Worm (Caenorhabditis elegans) whole organism, mixed stage, embryonic: ENCODE data around the gene vrk-1.

ENCODE experiments used
- elt-1 ChIP-seq: sonication (generic microtip); optimal IDR thresholded peaks from 2 replicates; lab custom pipeline; 2017; ENCODE audit warnings: missing genetic modification characterization, mild to moderate bottlenecking, missing compliant biosample characterization, antibody characterized with exemption, moderate library complexity, borderline replicate concordance; ENCODE audit not compliant: insufficient read depth
- elt-3 ChIP-seq: fragments of 150-350 bp; optimal IDR thresholded peaks from 2 replicates; lab custom pipeline; 2014; ENCODE audit warnings: missing biosample characterization, missing genetic modification characterization
- nhr-76 ChIP-seq: sonication (generic microtip); optimal IDR thresholded peaks from 2 replicates; lab custom pipeline; 2017; ENCODE audit warnings: missing biosample characterization, missing genetic modification characterization
- pha-4 ChIP-seq: fragments of 150-350 bp; optimal IDR thresholded peaks from 2 replicates; lab custom pipeline; 2018; ENCODE audit warnings: missing biosample characterization, missing genetic modification reagents, missing genetic modification characterization
- snpc-4 ChIP-seq: fragments of 150-350 bp; optimal IDR thresholded peaks from 2 replicates; lab custom pipeline; 2014; ENCODE audit warnings: missing biosample characterization, missing genetic modification characterization
- ztf-11 ChIP-seq: fragments of 150-350 bp; optimal IDR thresholded peaks from 2 replicates; lab custom pipeline; 2014; ENCODE audit warnings: missing biosample characterization, missing genetic modification characterization

- no peak for TF ChIP-seq ztf-11 (tag; lab: Kevin White, UChicago)
- TF ChIP-seq elt-3 (tag; lab: Kevin White, UChicago): no peak
- TF ChIP-seq snpc-4: no peak
- TF ChIP-seq pha-4 (tag; lab: Kevin White, UChicago): no peak
- TF ChIP-seq nhr-76 (tag; lab: Kevin White, UChicago): no peak
- TF ChIP-seq elt-1 (tag; lab: Kevin White, UChicago): no peak
Measured at ce11 chrII:5899865-5900486, 21.8 kb upstream of the vrk-1 start.
